Worm (Caenorhabditis elegans): ENCODE data around the gene C44H9.5.

C44H9.5 gene

DNA sequence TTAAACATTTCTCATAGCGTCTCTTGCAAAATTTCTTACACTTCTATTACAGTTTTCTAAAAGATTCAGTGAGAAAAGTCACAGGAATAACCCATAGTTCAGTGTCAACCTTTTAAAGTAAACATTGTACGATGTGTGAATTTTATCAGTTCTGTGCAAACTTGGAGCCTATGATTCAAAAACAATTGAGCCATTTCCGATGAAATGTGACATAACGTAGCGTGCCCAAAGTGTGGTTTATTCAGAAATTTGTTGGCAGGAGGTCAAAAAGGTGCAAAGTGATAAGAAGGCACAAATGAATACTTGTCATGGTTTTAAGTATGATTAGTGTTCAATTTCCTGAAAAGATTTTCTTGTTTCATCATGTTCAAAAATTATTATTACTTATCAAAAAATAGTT is 27.9 kb upstream of the C44H9.5 start:
- no peak for TF ChIP-seq sea-2 (GFP tag; IDR thresholded peaks at IDR 0.05)
- TF ChIP-seq nhr-80 (tag; optimal IDR thresholded peaks at IDR 0.05) = peak; percentile 59

DNA sequence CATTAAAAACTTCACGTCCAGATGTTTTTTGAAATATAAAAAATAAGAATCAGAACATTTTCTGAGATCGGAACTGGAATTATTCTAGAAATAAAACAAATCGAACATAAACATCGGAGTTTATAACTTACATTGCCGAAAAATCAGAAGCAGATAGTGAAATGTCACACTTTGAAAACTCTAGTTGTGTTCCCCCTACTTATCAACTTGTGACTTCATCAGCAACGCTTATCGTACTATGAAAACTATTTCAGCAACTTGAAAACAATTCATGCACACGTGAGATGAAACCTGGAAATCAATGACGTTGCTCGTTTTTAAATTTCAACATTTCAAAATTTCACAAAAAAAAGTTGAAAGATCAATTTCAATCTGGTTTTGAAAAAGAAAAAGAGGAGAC is 27.0 kb upstream of the C44H9.5 start:
- TF ChIP-seq bed-2 (GFP tag; IDR thresholded peaks at IDR 0.05) = no peak
- TF ChIP-seq F57C9.4 (tag; optimal IDR thresholded peaks at IDR 0.05) = no peak
- TF ChIP-seq efl-1 (GFP tag; optimal IDR thresholded peaks at IDR 0.05) = no peak
- no peak for TF ChIP-seq B0336.3 (GFP tag; IDR thresholded peaks at IDR 0.05)
- TF ChIP-seq let-607 (tag; optimal IDR thresholded peaks at IDR 0.05) = no peak
- TF ChIP-seq F39B2.1 (GFP tag; IDR thresholded peaks at IDR 0.05) = no peak
- TF ChIP-seq attf-6 (GFP tag; IDR thresholded peaks at IDR 0.05) = no peak
- no peak for TF ChIP-seq madf-8 (GFP tag; conservative IDR thresholded peaks at IDR 0.05)
- no peak for TF ChIP-seq zfh-2 (GFP tag; conservative IDR thresholded peaks at IDR 0.05)
- TF ChIP-seq lag-1 (GFP tag; IDR thresholded peaks at IDR 0.05) = no peak
- TF ChIP-seq sdz-38 (tag; optimal IDR thresholded peaks at IDR 0.05) = no peak
- TF ChIP-seq lsy-27 (tag; optimal IDR thresholded peaks at IDR 0.05; ENCODE audit: borderline replicate concordance, insufficient read depth) = no peak
- TF ChIP-seq somi-1 (GFP tag; optimal IDR thresholded peaks at IDR 0.05) = no peak
- no peak for TF ChIP-seq tbp1 (GFP tag; optimal IDR thresholded peaks at IDR 0.05)
- no peak for TF ChIP-seq ama-1 (optimal IDR thresholded peaks at IDR 0.05)
- TF ChIP-seq ama-1 (GFP tag; optimal IDR thresholded peaks at IDR 0.05) = no peak
- no peak for TF ChIP-seq hlh-26 (GFP tag; conservative IDR thresholded peaks at IDR 0.05)
- no peak for TF ChIP-seq madf-10 (tag; optimal IDR thresholded peaks at IDR 0.05)
- no peak for TF ChIP-seq lin-35 (GFP tag; optimal IDR thresholded peaks at IDR 0.05)

DNA sequence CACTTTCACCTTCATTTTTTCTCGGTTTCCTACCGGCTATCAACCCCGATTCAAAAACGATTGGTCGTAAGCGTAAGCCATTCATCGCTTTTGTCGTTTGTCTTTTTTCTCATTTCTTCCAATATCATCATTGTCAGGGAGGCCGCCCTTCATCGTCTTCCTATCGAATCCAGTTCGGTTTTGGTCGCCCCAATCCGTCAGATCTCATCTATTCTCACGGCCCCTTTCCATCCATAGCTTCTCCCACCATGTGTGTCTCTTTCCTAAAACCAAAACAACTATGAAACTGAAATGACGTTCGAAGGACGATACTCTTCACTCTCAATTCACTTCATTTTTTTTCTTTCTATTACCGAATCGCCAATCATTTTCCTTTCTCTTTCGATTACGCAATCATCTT is 26.2 kb upstream of the C44H9.5 start:
- no peak for TF ChIP-seq ceh-27 (GFP tag; optimal IDR thresholded peaks at IDR 0.05)
- TF ChIP-seq Y95B8A.8 (GFP tag; IDR thresholded peaks at IDR 0.05) = no peak
- no peak for TF ChIP-seq let-526 (GFP tag; IDR thresholded peaks at IDR 0.05)
- TF ChIP-seq ZK185.1 (tag; optimal IDR thresholded peaks at IDR 0.05; ENCODE audit: poor library complexity, severe bottlenecking) = no peak
- no peak for TF ChIP-seq ztf-22 (GFP tag; optimal IDR thresholded peaks at IDR 0.05)
- no peak for TF ChIP-seq ama-1 (optimal IDR thresholded peaks at IDR 0.05)
- no peak for TF ChIP-seq ama-1 (GFP tag; optimal IDR thresholded peaks at IDR 0.05)
- TF ChIP-seq rcor-1 (GFP tag; IDR thresholded peaks at IDR 0.05) = no peak
- TF ChIP-seq lin-26 (GFP tag; IDR thresholded peaks at IDR 0.05) = no peak
- TF ChIP-seq him-1 (tag; optimal IDR thresholded peaks at IDR 0.05) = no peak
- TF ChIP-seq ceh-91 (GFP tag; IDR thresholded peaks at IDR 0.05) = no peak
- no peak for TF ChIP-seq F33H1.4 (GFP tag; IDR thresholded peaks at IDR 0.05)
- TF ChIP-seq rpc-1 (optimal IDR thresholded peaks at IDR 0.05) = no peak
- TF ChIP-seq rpc-1 (tag; optimal IDR thresholded peaks at IDR 0.05) = no peak
- no peak for TF ChIP-seq T26A5.8 (tag; optimal IDR thresholded peaks at IDR 0.05)
- TF ChIP-seq hlh-12 (tag; optimal IDR thresholded peaks at IDR 0.05) = no peak
- TF ChIP-seq zfh-2 (GFP tag; conservative IDR thresholded peaks at IDR 0.05) = no peak
- no peak for TF ChIP-seq egrh-3 (GFP tag; IDR thresholded peaks at IDR 0.05)
- no peak for TF ChIP-seq F57C9.4 (tag; optimal IDR thresholded peaks at IDR 0.05)
- no peak for TF ChIP-seq F55B11.4 (tag; optimal IDR thresholded peaks at IDR 0.05; ENCODE audit: borderline replicate concordance, insufficient read depth)
- no peak for TF ChIP-seq bed-2 (GFP tag; IDR thresholded peaks at IDR 0.05)
- no peak for TF ChIP-seq ceh-100 (GFP tag; IDR thresholded peaks at IDR 0.05)

Measured in whole organism, young adult.